Fruit fly (Drosophila melanogaster): ENCODE results near the gene CG46280.
A peak's percentile ranks its signal among the peaks of the same experiment; 100 is the strongest.

The CG46280 gene

DNA sequence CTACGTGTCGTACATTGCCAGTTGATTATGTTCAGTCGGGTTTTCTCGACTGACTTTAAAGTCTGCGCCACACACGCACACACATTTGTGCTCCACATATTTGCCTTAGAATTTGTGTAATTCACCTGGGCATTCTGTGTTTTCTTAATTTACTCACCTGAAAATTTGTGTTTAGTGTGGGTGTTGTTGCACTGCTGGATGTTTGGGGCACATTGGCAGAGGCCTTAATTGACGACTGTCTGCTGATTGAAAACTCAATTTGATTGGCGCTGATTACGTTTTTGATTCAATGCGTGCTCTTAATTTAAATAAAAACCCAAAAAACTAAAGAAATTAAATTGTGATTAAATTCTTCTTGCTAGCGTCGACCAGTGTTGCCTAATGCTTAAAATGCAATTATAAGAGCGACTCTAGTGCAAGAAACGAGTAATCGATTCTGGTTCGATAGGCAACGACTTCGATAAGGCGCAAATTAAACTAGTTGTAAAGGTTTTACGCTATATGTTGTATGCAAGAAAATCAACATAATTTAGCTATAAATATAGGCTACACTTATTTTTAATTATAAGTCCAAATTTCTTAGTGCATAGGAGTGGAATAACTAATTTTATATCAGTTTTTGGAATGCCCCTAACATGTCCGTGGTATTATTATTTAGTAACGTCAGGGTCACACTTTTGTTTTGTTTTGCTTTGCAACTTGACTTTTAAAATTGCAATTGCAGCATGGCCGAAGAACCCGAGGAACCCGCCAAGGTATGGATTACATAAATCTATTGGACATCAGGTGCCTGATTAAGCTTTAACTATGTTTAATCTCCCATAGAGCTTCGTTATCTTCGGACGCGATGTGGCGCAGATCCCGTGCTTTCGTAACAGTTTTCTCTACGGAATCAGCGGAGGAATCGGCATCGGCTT, at the start of gene CG46280, which contains the start of gene CG46281 (continued):
- no peak for TF ChIP-seq crp (GFP tag; optimal IDR thresholded peaks at IDR 0.05)
- TF ChIP-seq MESR4 (GFP tag; optimal IDR thresholded peaks at IDR 0.05), result peak; percentile 66
- peak; percentile 11 for TF ChIP-seq CG18011 (GFP tag; optimal IDR thresholded peaks at IDR 0.05)
- no peak for TF ChIP-seq CG9215 (GFP tag; IDR thresholded peaks at IDR 0.05)
- peak; percentile 24 for TF ChIP-seq Camta (GFP tag; optimal IDR thresholded peaks at IDR 0.05)
- no peak for TF ChIP-seq Doc2 (GFP tag; IDR thresholded peaks at IDR 0.05)
- peak; percentile 13 for TF ChIP-seq Sry-β (GFP tag; optimal IDR thresholded peaks at IDR 0.05)
- TF ChIP-seq CG10267 (tag; optimal IDR thresholded peaks at IDR 0.05), result peak; percentile 96
- peak; percentile 95 for TF ChIP-seq CG2116 (GFP tag; optimal IDR thresholded peaks at IDR 0.05)
- TF ChIP-seq hb (GFP tag; IDR thresholded peaks at IDR 0.05; ENCODE audit: partially characterized antibody), result peak; percentile 67; the same call in 2 of the 3 replicates
- peak; percentile 30 for TF ChIP-seq CG13775 (GFP tag; optimal IDR thresholded peaks at IDR 0.05)
- TF ChIP-seq Bteb2 (GFP tag; optimal IDR thresholded peaks at IDR 0.05), result peak; percentile 54
- TF ChIP-seq CG7271 (tag; optimal IDR thresholded peaks at IDR 0.05), result no peak
- TF ChIP-seq tll (GFP tag; optimal IDR thresholded peaks at IDR 0.05), result peak in 1 of 2 experiments; percentile 68
- TF ChIP-seq CG3838 (GFP tag; optimal IDR thresholded peaks at IDR 0.05), result no peak
- TF ChIP-seq CG4854 (GFP tag; optimal IDR thresholded peaks at IDR 0.05), result peak; percentile 15
- TF ChIP-seq sob (GFP tag; IDR thresholded peaks at IDR 0.05), result peak; percentile 16; the same call in 1 of the 2 replicates
- TF ChIP-seq Ptx1 (GFP tag; IDR thresholded peaks at IDR 0.05), result no peak
- peak; percentile 32 for TF ChIP-seq Chrac-16 (GFP tag; optimal IDR thresholded peaks at IDR 0.05)
- TF ChIP-seq Dip2 (GFP tag; IDR thresholded peaks at IDR 0.05), result no peak
- no peak for TF ChIP-seq CG12769 (tag; optimal IDR thresholded peaks at IDR 0.05)
- no peak for TF ChIP-seq cad (GFP tag; optimal IDR thresholded peaks at IDR 0.05)
- no peak for TF ChIP-seq sima (GFP tag; optimal IDR thresholded peaks at IDR 0.05)
- TF ChIP-seq Med (GFP tag), result peak; percentile 95
- TF ChIP-seq jumu (GFP tag; optimal IDR thresholded peaks at IDR 0.05), result no peak
- TF ChIP-seq CG33213 (GFP tag; optimal IDR thresholded peaks at IDR 0.05), result peak; percentile 24
- TF ChIP-seq hkb (optimal IDR thresholded peaks at IDR 0.05), result peak; percentile 83
- peak; percentile 40; the same call in 1 of the 2 replicates for TF ChIP-seq hkb (GFP tag; IDR thresholded peaks at IDR 0.05)
- peak; percentile 74; the same call in 3 of the 4 replicates for TF ChIP-seq Dll (GFP tag; IDR thresholded peaks at IDR 0.05; ENCODE audit: partially characterized antibody)
- peak; percentile 12 for TF ChIP-seq Dad (GFP tag; optimal IDR thresholded peaks at IDR 0.05)
- peak; percentile 74 for TF ChIP-seq Sry-δ (GFP tag; optimal IDR thresholded peaks at IDR 0.05)
- TF ChIP-seq CG4424 (GFP tag; optimal IDR thresholded peaks at IDR 0.05), result peak; percentile 20
- TF ChIP-seq ind (GFP tag; optimal IDR thresholded peaks at IDR 0.05), result no peak
- peak; percentile 32; the same call in 1 of the 3 replicates for TF ChIP-seq CG14860 (GFP tag; IDR thresholded peaks at IDR 0.05; ENCODE audit: partially characterized antibody)
- TF ChIP-seq lilli (GFP tag; optimal IDR thresholded peaks at IDR 0.05), result peak; percentile 66
- TF ChIP-seq row (GFP tag; IDR thresholded peaks at IDR 0.05), result peak; percentile 69
- no peak for TF ChIP-seq CG7357 (GFP tag; IDR thresholded peaks at IDR 0.05)
- TF ChIP-seq NC2β (GFP tag; optimal IDR thresholded peaks at IDR 0.05), result peak; percentile 56

DNA sequence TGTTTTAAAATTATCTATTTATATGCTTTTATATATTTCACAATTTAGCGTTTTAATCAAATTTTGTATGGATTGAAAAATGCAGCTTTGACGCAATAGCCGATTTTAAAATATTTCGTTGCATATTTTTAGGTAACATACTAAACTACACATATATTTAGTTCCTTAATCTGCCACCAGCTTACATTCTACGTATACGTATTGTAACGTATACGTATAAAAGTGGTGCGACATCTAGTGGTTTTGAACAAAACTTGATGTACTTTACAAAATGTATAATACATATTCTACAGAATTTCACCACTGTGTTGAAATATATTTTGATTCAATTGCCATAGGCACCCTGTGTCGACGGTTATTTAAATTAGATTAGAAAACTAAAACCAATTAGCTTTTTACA, 47.8 kb upstream of the CG46280 start:
- TF ChIP-seq HHEX (GFP tag; optimal IDR thresholded peaks at IDR 0.05) (no peak), sd (tag; optimal IDR thresholded peaks at IDR 0.05) (no peak), CG34224 (GFP tag; IDR thresholded peaks at IDR 0.05; ENCODE audit: partially characterized antibody) (no peak), yki (optimal IDR thresholded peaks at IDR 0.05) (peak; percentile 50), btn (GFP tag; optimal IDR thresholded peaks at IDR 0.05) (no peak), gcm2 (GFP tag; optimal IDR thresholded peaks at IDR 0.05) (no peak), ftz-f1 (GFP tag; optimal IDR thresholded peaks at IDR 0.05) (no peak), CG2678 (tag; optimal IDR thresholded peaks at IDR 0.05) (no peak), grn (GFP tag; optimal IDR thresholded peaks at IDR 0.05) (no peak), D (optimal IDR thresholded peaks at IDR 0.05) (no peak), D (GFP tag; optimal IDR thresholded peaks at IDR 0.05) (no peak), ranshi (GFP tag; IDR thresholded peaks at IDR 0.05) (no peak), CG30431 (GFP tag; optimal IDR thresholded peaks at IDR 0.05) (no peak), CG7745 (tag; optimal IDR thresholded peaks at IDR 0.05) (no peak)

All from whole organism, embryonic.